Worm (Caenorhabditis elegans): ENCODE data around the gene D1025.1.
A peak's percentile ranks its signal among the peaks of the same experiment; 100 is the strongest.
"Not testable (repeated sequence)": the region's sequence is repeated elsewhere in the genome, so short reads cannot be mapped to it uniquely, and the experiment has no call there.

D1025.1 gene

ce11 chrX:14516560-14516959 is 4.0 kb upstream of the D1025.1 start, which contains the start of gene D1025.10:
TSS of gene D1025.10 (plus strand) at chrX:14516860.
- no peak for TF ChIP-seq Y48G9A.11 (GFP tag; IDR thresholded peaks at IDR 0.05)
- TF ChIP-seq dmd-6 (GFP tag; IDR thresholded peaks at IDR 0.05) = peak; percentile 55; the same call in 1 of the 2 replicates
- TF ChIP-seq F44E2.7 (GFP tag; IDR thresholded peaks at IDR 0.05) = no peak
- TF ChIP-seq dve-1 (tag; optimal IDR thresholded peaks at IDR 0.05; ENCODE audit: insufficient read depth) = peak; percentile 5
- TF ChIP-seq aha-1 (tag) = no peak
- no peak for TF ChIP-seq lin-1 (GFP tag; IDR thresholded peaks at IDR 0.05)
- TF ChIP-seq zip-11 (GFP tag; IDR thresholded peaks at IDR 0.05) = no peak

- TF ChIP-seq egl-43 (GFP tag; IDR thresholded peaks at IDR 0.05) (0 out of 2 replicates have a peak, but pooled peaks have one; percentile 10), zag-1 (tag; optimal IDR thresholded peaks at IDR 0.05) (no peak), set-16 (GFP tag; IDR thresholded peaks at IDR 0.05) (peak; percentile 36), aha-1 (tag) (peak; percentile 85), F26F4.8 (GFP tag; conservative IDR thresholded peaks at IDR 0.05) (no peak), F10B5.3 (tag; optimal IDR thresholded peaks at IDR 0.05) (no peak)
Measured at ce11 chrX:14517842-14518241, 2.7 kb upstream of the D1025.1 start.

ce11 chrX:14523275-14523674 is 2.7 kb downstream of the D1025.1 start, which contains the start of gene nspc-16:
TSS of gene nspc-16 (plus strand) at chrX:14523575.
- TF ChIP-seq daf-19 (GFP tag; conservative IDR thresholded peaks at IDR 0.05) = no peak
- no peak for TF ChIP-seq mdt-29 (GFP tag; IDR thresholded peaks at IDR 0.05)
- no peak for TF ChIP-seq lir-3 (tag; optimal IDR thresholded peaks at IDR 0.05)
- no peak for TF ChIP-seq F26F4.8 (GFP tag; conservative IDR thresholded peaks at IDR 0.05)

- not testable (repeated sequence) for TF ChIP-seq unc-62 (GFP tag; optimal IDR thresholded peaks at IDR 0.05 in 1 of 2); unc-62 (tag; optimal IDR thresholded peaks at IDR 0.05); snpc-1.2 (GFP tag; IDR thresholded peaks at IDR 0.05); rbr-2 (tag; optimal IDR thresholded peaks at IDR 0.05)
Measured at ce11 chrX:14525081-14525324, 4.4 kb downstream of the D1025.1 start, which contains the start of gene nspc-17. TSS of gene nspc-17 (minus strand) at chrX:14525181.

- TF ChIP-seq madf-9 (GFP tag; conservative IDR thresholded peaks at IDR 0.05) = peak; percentile 99
- peak; percentile 48 for TF ChIP-seq F49E8.2 (tag; optimal IDR thresholded peaks at IDR 0.05; ENCODE audit: borderline replicate concordance)
- TF ChIP-seq nhr-6 (tag; optimal IDR thresholded peaks at IDR 0.05) = peak; percentile 80
- peak; percentile 93 for TF ChIP-seq dmd-9 (GFP tag; IDR thresholded peaks at IDR 0.05)
- no peak for TF ChIP-seq F44E2.7 (GFP tag; IDR thresholded peaks at IDR 0.05)
- peak; percentile 97 for TF ChIP-seq lin-1 (GFP tag; IDR thresholded peaks at IDR 0.05)
- peak; percentile 98 for TF ChIP-seq lin-29 (GFP tag; IDR thresholded peaks at IDR 0.05)
- TF ChIP-seq ceh-32 (tag; optimal IDR thresholded peaks at IDR 0.05; ENCODE audit: poor library complexity) = peak; percentile 92
- no peak for TF ChIP-seq unc-130 (GFP tag; optimal IDR thresholded peaks at IDR 0.05)
- TF ChIP-seq ces-1 (GFP tag; optimal IDR thresholded peaks at IDR 0.05) = peak; percentile 96
- TF ChIP-seq ZK546.5 (tag; optimal IDR thresholded peaks at IDR 0.05) = peak; percentile 39 to 81
- peak; percentile 93 for TF ChIP-seq T20F7.1 (GFP tag; optimal IDR thresholded peaks at IDR 0.05)
- TF ChIP-seq ceh-82 (tag; optimal IDR thresholded peaks at IDR 0.05) = peak; percentile 84
- TF ChIP-seq dmd-6 (GFP tag; IDR thresholded peaks at IDR 0.05) = peak; percentile 98
- TF ChIP-seq mxl-2 (GFP tag; conservative IDR thresholded peaks at IDR 0.05) = peak; percentile 62
- TF ChIP-seq lin-13 (GFP tag; optimal IDR thresholded peaks at IDR 0.05) = peak; percentile 94
- TF ChIP-seq mxl-3 (GFP tag; optimal IDR thresholded peaks at IDR 0.05) = peak; percentile 90
- TF ChIP-seq saeg-2 (GFP tag; IDR thresholded peaks at IDR 0.05) = peak; percentile 99
- TF ChIP-seq unc-62 (GFP tag; optimal IDR thresholded peaks at IDR 0.05 in 1 of 2) = peak; percentile 92 to 100
- peak; percentile 92 for TF ChIP-seq unc-62 (tag; optimal IDR thresholded peaks at IDR 0.05)
- TF ChIP-seq nhr-41 (GFP tag; IDR thresholded peaks at IDR 0.05) = peak; percentile 73; the same call in 1 of the 2 replicates
- TF ChIP-seq nhr-28 (tag; optimal IDR thresholded peaks at IDR 0.05) = peak; percentile 88
- TF ChIP-seq Y75B8A.6 (GFP tag; IDR thresholded peaks at IDR 0.05) = peak; percentile 92; the same call in 1 of the 2 replicates
- TF ChIP-seq hmg-1.1 (GFP tag; IDR thresholded peaks at IDR 0.05) = peak; percentile 100
- peak; percentile 96 for TF ChIP-seq ceh-28 (tag; optimal IDR thresholded peaks at IDR 0.05)
- peak; percentile 96 for TF ChIP-seq fos-1 (tag; optimal IDR thresholded peaks at IDR 0.05)
- TF ChIP-seq arid-1 (GFP tag; conservative IDR thresholded peaks at IDR 0.05) = peak; percentile 96
Measured at ce11 chrX:14525325-14526305, 5.1 kb downstream of the D1025.1 start.

Measured in whole organism, L4 larva.